Worm (Caenorhabditis elegans) whole organism, L4 larva: ENCODE results near the gene T21E8.5.
A peak's percentile ranks its signal among the peaks of the same experiment; 100 is the strongest.

Experiments used
- T20F7.1 ChIP-seq: fragments of 200-800 bp; sonication (Bioruptor generic); optimal IDR thresholded peaks from 2 replicates; lab custom pipeline; 2018; ENCODE audit warnings: mild to moderate bottlenecking, missing genetic modification characterization, missing compliant biosample characterization
- Y105C5A.15 ChIP-seq: fragments of 200-800 bp; sonication (Bioruptor generic); IDR thresholded peaks from 2 replicates; pipeline ENCODE4 v1.3.6; 2022; ENCODE audit warnings: missing genetic modification characterization, missing compliant biosample characterization
- ZK546.5 ChIP-seq, 2 experiments: sonication (generic microtip); optimal IDR thresholded peaks; 2 replicates each; lab custom pipeline; 2017; ENCODE audit warnings: missing biosample characterization in 2 of 2, missing genetic modification characterization in 2 of 2
- aha-1 ChIP-seq: fragments of 150-350 bp; peaks from one replicate; lab custom pipeline; 2014; ENCODE audit warnings: missing biosample characterization, missing genetic modification characterization
- aly-2 ChIP-seq: sonication (generic microtip); optimal IDR thresholded peaks from 2 replicates; lab custom pipeline; 2018; ENCODE audit warnings: missing biosample characterization, missing genetic modification characterization
- ceh-82 ChIP-seq: sonication (generic microtip); optimal IDR thresholded peaks from 2 replicates; lab custom pipeline; 2017; ENCODE audit warnings: missing biosample characterization, missing genetic modification characterization
- cey-2 ChIP-seq: sonication (generic microtip); optimal IDR thresholded peaks from 3 replicates; lab custom pipeline; 2017; ENCODE audit warnings: missing genetic modification characterization, mild to moderate bottlenecking, missing compliant biosample characterization, antibody characterized with exemption, borderline replicate concordance; ENCODE audit not compliant: insufficient read depth
- daf-16 ChIP-seq, 3 experiments: sonication (generic microtip); optimal IDR thresholded peaks; 2 replicates each; lab custom pipeline; 2016 to 2017; ENCODE audit warnings: missing genetic modification characterization in 3 of 3, missing genetic modification reagents in 3 of 3, mild to moderate bottlenecking in 2 of 3, missing compliant biosample characterization in 2 of 3, missing biosample characterization in 1 of 3, moderate library complexity in 1 of 3
- daf-19 ChIP-seq: fragments of 200-800 bp; sonication (Bioruptor generic); conservative IDR thresholded peaks from 2 replicates; pipeline ENCODE4 v1.3.6; 2022; ENCODE audit warnings: missing genetic modification characterization, missing compliant biosample characterization
- dmd-8 ChIP-seq: fragments of 200-800 bp; sonication (Bioruptor generic); IDR thresholded peaks from 2 replicates; pipeline ENCODE4 v1.3.6; 2022; ENCODE audit warnings: missing genetic modification characterization, missing compliant biosample characterization
- dmd-9 ChIP-seq: fragments of 200-800 bp; sonication (Bioruptor generic); IDR thresholded peaks from 2 replicates; pipeline ENCODE4 v1.3.6; 2022; ENCODE audit warnings: missing genetic modification reagents, missing genetic modification characterization, missing compliant biosample characterization
- duxl-1 ChIP-seq: sonication (generic microtip); optimal IDR thresholded peaks from 2 replicates; lab custom pipeline; 2016; ENCODE audit warnings: mild to moderate bottlenecking, missing genetic modification characterization, moderate library complexity, missing compliant biosample characterization; ENCODE audit not compliant: poor library complexity
- dve-1 ChIP-seq: sonication (generic microtip); optimal IDR thresholded peaks from 2 replicates; lab custom pipeline; 2017; ENCODE audit warnings: antibody characterized with exemption, mild to moderate bottlenecking, missing genetic modification characterization, missing compliant biosample characterization; ENCODE audit not compliant: insufficient read depth
- egl-27 ChIP-seq: sonication (generic microtip); optimal IDR thresholded peaks from 3 replicates; lab custom pipeline; 2017; ENCODE audit warnings: missing biosample characterization, missing genetic modification reagents, missing genetic modification characterization
- gei-8 ChIP-seq: fragments of 200-800 bp; sonication (Bioruptor generic); optimal IDR thresholded peaks from 2 replicates; lab custom pipeline; 2018; ENCODE audit warnings: mild to moderate bottlenecking, missing genetic modification characterization, missing compliant biosample characterization
- hif-1 ChIP-seq, 2 experiments: sonication (generic microtip); optimal IDR thresholded peaks; 2 replicates each; lab custom pipeline; 2016 to 2017; ENCODE audit warnings: missing compliant biosample characterization in 2 of 2, missing genetic modification characterization in 2 of 2, missing genetic modification reagents in 2 of 2, missing genotype in 2 of 2, mild to moderate bottlenecking in 1 of 2
- hlh-30 ChIP-seq: sonication (generic microtip); optimal IDR thresholded peaks from 2 replicates; lab custom pipeline; 2017; ENCODE audit warnings: antibody characterized with exemption, mild to moderate bottlenecking, missing genetic modification characterization, missing compliant biosample characterization; ENCODE audit not compliant: insufficient read depth
- hmg-1.1 ChIP-seq: fragments of 200-800 bp; sonication (Bioruptor generic); IDR thresholded peaks from 2 replicates; pipeline ENCODE4 v1.3.6; 2022; ENCODE audit warnings: missing genetic modification reagents, missing genetic modification characterization, missing compliant biosample characterization
- jun-1 ChIP-seq: fragments of 150-350 bp; optimal IDR thresholded peaks from 2 replicates; lab custom pipeline; 2014; ENCODE audit warnings: missing biosample characterization, missing genetic modification reagents, missing genetic modification characterization
- lin-13 ChIP-seq: fragments of 150-350 bp; optimal IDR thresholded peaks from 2 replicates; lab custom pipeline; 2014; ENCODE audit warnings: missing biosample characterization, missing genetic modification reagents, missing genetic modification characterization
- lin-29 ChIP-seq: fragments of 200-800 bp; sonication (Bioruptor generic); IDR thresholded peaks from 2 replicates; pipeline ENCODE4 v1.3.6; 2022; ENCODE audit warnings: missing genetic modification reagents, missing genetic modification characterization, missing compliant biosample characterization
- lin-38 ChIP-seq: fragments of 200-800 bp; sonication (Bioruptor generic); IDR thresholded peaks from 2 replicates; pipeline ENCODE4 v1.3.6; 2022; ENCODE audit warnings: missing genetic modification reagents, missing genetic modification characterization, missing compliant biosample characterization
- lir-3 ChIP-seq: sonication (generic microtip); optimal IDR thresholded peaks from 2 replicates; lab custom pipeline; 2016; ENCODE audit warnings: mild to moderate bottlenecking, missing genetic modification characterization, missing compliant biosample characterization
- lsy-2 ChIP-seq, 2 experiments: fragments of 150-350 bp in 1 of 2; sonication (generic microtip) in 1 of 2; optimal IDR thresholded peaks; 2 replicates each; lab custom pipeline; 2014 to 2017; ENCODE audit warnings: missing biosample characterization in 2 of 2, missing genetic modification characterization in 2 of 2
- madf-9 ChIP-seq: fragments of 200-800 bp; sonication (Bioruptor generic); conservative IDR thresholded peaks from 2 replicates; pipeline ENCODE4 v1.3.6; 2022; ENCODE audit warnings: missing genetic modification reagents, missing genetic modification characterization, missing compliant biosample characterization
- mep-1 ChIP-seq: fragments of 150-350 bp; sonication (generic microtip); optimal IDR thresholded peaks from 3 replicates; lab custom pipeline; 2014; ENCODE audit warnings: missing biosample characterization, missing genetic modification characterization
- mxl-3 ChIP-seq: fragments of 200-800 bp; sonication (Bioruptor generic); optimal IDR thresholded peaks from 2 replicates; lab custom pipeline; 2018; ENCODE audit warnings: mild to moderate bottlenecking, missing genetic modification characterization, missing compliant biosample characterization
- nhr-11 ChIP-seq: fragments of 150-350 bp; optimal IDR thresholded peaks from 2 replicates; lab custom pipeline; 2014; ENCODE audit warnings: missing biosample characterization, missing genetic modification characterization
- nhr-25 ChIP-seq: sonication (generic microtip); optimal IDR thresholded peaks from 2 replicates; lab custom pipeline; 2017; ENCODE audit warnings: missing genetic modification characterization, mild to moderate bottlenecking, missing compliant biosample characterization, antibody characterized with exemption, moderate library complexity, borderline replicate concordance; ENCODE audit not compliant: insufficient read depth
- nhr-28 ChIP-seq: fragments of 150-350 bp; optimal IDR thresholded peaks from 2 replicates; lab custom pipeline; 2014; ENCODE audit warnings: missing biosample characterization, missing genetic modification characterization
- nhr-6 ChIP-seq: fragments of 150-350 bp; optimal IDR thresholded peaks from 2 replicates; lab custom pipeline; 2014; ENCODE audit warnings: missing biosample characterization, missing genetic modification characterization
- php-3 ChIP-seq: fragments of 200-800 bp; sonication (Bioruptor generic); IDR thresholded peaks from 2 replicates; pipeline ENCODE4 v1.3.6; 2022; ENCODE audit warnings: missing genetic modification reagents, missing genetic modification characterization, missing compliant biosample characterization
- pqm-1 ChIP-seq: sonication (generic microtip); optimal IDR thresholded peaks from 2 replicates; lab custom pipeline; 2017; ENCODE audit warnings: missing biosample characterization, missing genetic modification characterization
- sdz-12 ChIP-seq: fragments of 200-800 bp; sonication (Bioruptor generic); optimal IDR thresholded peaks from 2 replicates; lab custom pipeline; 2018; ENCODE audit warnings: mild to moderate bottlenecking, missing genetic modification characterization, missing compliant biosample characterization
- snpc-1.2 ChIP-seq: fragments of 200-800 bp; sonication (Bioruptor generic); IDR thresholded peaks from 2 replicates; pipeline ENCODE4 v1.3.6; 2022; ENCODE audit warnings: missing genetic modification reagents, missing genetic modification characterization, missing compliant biosample characterization
- tag-97 ChIP-seq: fragments of 200-800 bp; sonication (Bioruptor generic); IDR thresholded peaks from 2 replicates; pipeline ENCODE4 v1.3.6; 2022; ENCODE audit warnings: missing genetic modification characterization, missing compliant biosample characterization
- unc-130 ChIP-seq: sonication (generic microtip); optimal IDR thresholded peaks from 2 replicates; lab custom pipeline; 2016; ENCODE audit warnings: missing genetic modification reagents, missing genetic modification characterization, missing compliant biosample characterization
- unc-39 ChIP-seq: sonication (generic microtip); optimal IDR thresholded peaks from 2 replicates; lab custom pipeline; 2017; ENCODE audit warnings: missing biosample characterization, missing genetic modification characterization
- unc-62 ChIP-seq, 3 experiments: fragments of 150-350 bp in 1 of 3; sonication (generic microtip); optimal IDR thresholded peaks in 2 of 3; peaks in 1 of 3; 1 replicate in 1 of 3; 2 replicates in 2 of 3; lab custom pipeline; 2014 to 2017; ENCODE audit warnings: missing biosample characterization in 3 of 3, missing genetic modification characterization in 3 of 3, missing genetic modification reagents in 3 of 3, missing genotype in 1 of 3
- vab-7 ChIP-seq: fragments of 200-800 bp; sonication (Bioruptor generic); IDR thresholded peaks from 2 replicates; pipeline ENCODE4 v1.3.6; 2022; ENCODE audit warnings: missing genetic modification reagents, missing genetic modification characterization, missing compliant biosample characterization
- zag-1 ChIP-seq: fragments of 150-350 bp; optimal IDR thresholded peaks from 2 replicates; lab custom pipeline; 2014; ENCODE audit warnings: missing biosample characterization, missing genetic modification characterization
- zfp-2 ChIP-seq: sonication (generic microtip); optimal IDR thresholded peaks from 2 replicates; lab custom pipeline; 2016; ENCODE audit warnings: mild to moderate bottlenecking, missing genetic modification characterization, missing compliant biosample characterization
- zip-2 ChIP-seq: fragments of 150-350 bp; optimal IDR thresholded peaks from 2 replicates; lab custom pipeline; 2014; ENCODE audit warnings: missing biosample characterization, missing genetic modification characterization
- ztf-11 ChIP-seq: fragments of 150-350 bp; optimal IDR thresholded peaks from 2 replicates; lab custom pipeline; 2014; ENCODE audit warnings: missing biosample characterization, missing genetic modification characterization
- ztf-7 ChIP-seq: fragments of 150-350 bp; optimal IDR thresholded peaks from 2 replicates; lab custom pipeline; 2014; ENCODE audit warnings: missing biosample characterization, missing genetic modification characterization

The T21E8.5 gene

DNA sequence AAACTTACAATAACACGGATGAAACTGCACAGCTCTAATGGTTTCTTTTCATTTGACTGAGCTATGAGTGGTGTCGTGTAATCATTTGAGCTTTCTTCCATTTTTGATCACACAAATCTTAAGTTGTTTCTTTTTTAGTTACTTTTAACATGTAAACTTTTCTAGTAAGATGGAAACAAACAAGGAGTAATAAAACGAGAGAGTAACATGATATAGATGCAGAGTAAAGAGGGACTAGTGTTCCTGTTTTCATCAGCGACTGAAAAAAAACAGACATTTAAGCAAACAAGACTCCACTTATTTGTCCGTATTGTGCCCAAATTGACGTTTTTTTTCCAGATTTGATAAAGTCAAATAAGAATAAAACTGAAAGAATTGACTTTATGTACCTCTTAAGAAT is 15.8 kb upstream of the T21E8.5 start, which contains the start of gene pgp-7:
pgp-7 (minus strand) TSS at position 101 of the 400 bp plus-strand sequence.
- TF ChIP-seq unc-62 (GFP tag; optimal IDR thresholded peaks at IDR 0.05 in 1 of 2; lab: Kevin White, UChicago) (peak in 1 of 2 experiments; percentile 20), unc-62 (tag; optimal IDR thresholded peaks at IDR 0.05; lab: Kevin White, UChicago) (no peak), lsy-2 (tag; optimal IDR thresholded peaks at IDR 0.05; lab: Kevin White, UChicago) (no peak)
- TF ChIP-seq, all 104 proteins: peak for 1

DNA sequence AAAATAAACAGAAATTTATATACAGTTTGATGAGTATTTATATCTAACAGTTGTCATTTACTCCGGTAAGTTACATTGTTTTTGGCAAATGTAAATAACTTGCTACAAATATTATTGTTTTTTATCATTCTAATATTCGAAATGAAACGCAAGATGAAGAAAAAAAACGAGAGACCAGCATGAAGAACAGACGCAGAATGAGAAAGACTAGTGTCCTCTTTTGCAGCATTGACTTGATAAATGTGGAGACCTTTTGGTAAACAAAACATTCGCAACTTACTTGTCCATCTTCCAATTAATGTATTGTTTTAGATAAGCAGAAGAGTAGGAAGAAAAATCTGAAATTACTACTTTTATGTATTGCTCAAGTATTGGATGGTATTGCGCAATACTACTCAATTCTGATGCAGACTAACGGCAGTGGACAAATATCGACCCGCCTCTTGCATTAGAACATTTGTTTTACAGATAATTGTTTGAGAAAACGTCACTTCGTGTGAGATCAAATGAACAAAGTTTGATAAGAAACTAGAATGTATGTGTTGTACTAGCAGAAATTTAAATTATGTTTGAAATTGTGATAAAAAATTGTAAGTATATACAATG is 8.7 kb upstream of the T21E8.5 start, which contains the start of gene pgp-6:
pgp-6 (minus strand) TSS at position 288 of the 606 bp plus-strand sequence.
- TF ChIP-seq duxl-1 (tag; lab: Kevin White, UChicago) (no peak), ztf-11 (no peak), hlh-30 (tag; lab: Kevin White, UChicago) (no peak), lin-13 (no peak), aha-1 (tag; lab: Kevin White, UChicago) (peak; percentile 80), zip-2 (peak; percentile 89), nhr-25 (tag; lab: Kevin White, UChicago) (no peak), cey-2 (no peak), zfp-2 (tag; lab: Kevin White, UChicago) (no peak), php-3 (GFP tag; lab: Robert Waterston, UW) (no peak), lin-29 (GFP tag; lab: Robert Waterston, UW) (no peak), mep-1 (tag; lab: Kevin White, UChicago) (no peak), ztf-7 (tag; lab: Kevin White, UChicago) (no peak), T20F7.1 (GFP tag; lab: Kevin White, UChicago) (no peak), unc-62 (GFP tag; optimal IDR thresholded peaks at IDR 0.05 in 1 of 2; lab: Kevin White, UChicago) (peak in 1 of 2 experiments; percentile 69), unc-62 (tag; optimal IDR thresholded peaks at IDR 0.05; lab: Kevin White, UChicago) (no peak), daf-16 (GFP tag; optimal IDR thresholded peaks at IDR 0.05; lab: Kevin White, UChicago) (no peak), daf-16 (tag; optimal IDR thresholded peaks at IDR 0.05; lab: Kevin White, UChicago) (peak; percentile 84), lin-38 (GFP tag; lab: Robert Waterston, UW) (no peak), mxl-3 (GFP tag; lab: Kevin White, UChicago) (no peak), gei-8 (GFP tag; lab: Kevin White, UChicago) (no peak), aly-2 (tag; lab: Kevin White, UChicago) (no peak), zag-1 (no peak), vab-7 (GFP tag; lab: Robert Waterston, UW) (no peak), hif-1 (tag; optimal IDR thresholded peaks at IDR 0.05; lab: Kevin White, UChicago) (no peak), ZK546.5 (tag; optimal IDR thresholded peaks at IDR 0.05; lab: Kevin White, UChicago) (no peak), ceh-82 (tag; lab: Kevin White, UChicago) (no peak), nhr-6 (tag; lab: Kevin White, UChicago) (no peak), nhr-28 (tag; lab: Kevin White, UChicago) (peak; percentile 55), Y105C5A.15 (no peak), dmd-8 (GFP tag; lab: Robert Waterston, UW) (no peak), pqm-1 (peak; percentile 72), sdz-12 (no peak), hmg-1.1 (GFP tag; lab: Robert Waterston, UW) (no peak)

DNA sequence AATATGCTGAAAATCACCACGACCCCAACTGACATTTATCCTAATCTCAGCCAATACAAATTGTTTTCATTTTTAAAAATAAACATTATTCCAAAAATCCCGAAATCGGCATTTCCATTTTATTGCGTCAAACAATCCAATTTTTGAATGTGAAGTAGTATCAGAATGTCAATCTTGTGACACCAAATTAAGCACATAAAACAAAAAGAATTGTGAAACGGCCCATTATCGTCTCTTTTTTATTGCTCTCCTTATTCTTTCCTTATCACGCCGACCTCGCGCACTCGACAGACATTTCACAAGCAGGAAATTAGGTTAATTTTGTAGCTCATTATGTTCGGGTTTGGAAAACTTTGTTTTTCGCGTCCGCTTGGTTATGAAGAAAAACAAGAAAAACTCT is 5.5 kb upstream of the T21E8.5 start, which contains the start of gene T21E8.4:
T21E8.4 (plus strand) TSS at position 301 of the 400 bp plus-strand sequence.
- no peak for TF ChIP-seq vab-7 (GFP tag; lab: Robert Waterston, UW)
- TF ChIP-seq unc-62 (GFP tag; optimal IDR thresholded peaks at IDR 0.05 in 1 of 2; lab: Kevin White, UChicago): no peak
- TF ChIP-seq unc-62 (tag; optimal IDR thresholded peaks at IDR 0.05; lab: Kevin White, UChicago): no peak
- TF ChIP-seq sdz-12: no peak
- no peak for TF ChIP-seq nhr-25 (tag; lab: Kevin White, UChicago)
- TF ChIP-seq egl-27 (tag; lab: Kevin White, UChicago): no peak
- TF ChIP-seq snpc-1.2 (GFP tag; lab: Robert Waterston, UW): no peak
- no peak for TF ChIP-seq unc-130 (GFP tag; lab: Kevin White, UChicago)
- no peak for TF ChIP-seq tag-97
- no peak for TF ChIP-seq madf-9 (GFP tag; lab: Robert Waterston, UW)
- TF ChIP-seq daf-19 (GFP tag; lab: Robert Waterston, UW): no peak
- no peak for TF ChIP-seq ztf-7 (tag; lab: Kevin White, UChicago)
- no peak for TF ChIP-seq T20F7.1 (GFP tag; lab: Kevin White, UChicago)
- TF ChIP-seq nhr-11 (tag; lab: Kevin White, UChicago): no peak
- no peak for TF ChIP-seq zfp-2 (tag; lab: Kevin White, UChicago)
- no peak for TF ChIP-seq unc-39
- TF ChIP-seq dve-1 (tag; lab: Kevin White, UChicago): no peak
- TF ChIP-seq jun-1 (tag; lab: Kevin White, UChicago): no peak
- no peak for TF ChIP-seq dmd-9 (GFP tag; lab: Robert Waterston, UW)
- TF ChIP-seq nhr-6 (tag; lab: Kevin White, UChicago): no peak
- TF ChIP-seq lir-3 (tag; lab: Kevin White, UChicago): no peak
